Fruit fly (Drosophila melanogaster): ENCODE data around the gene CG4666.

The CG4666 gene

dm6 chrX:6074845-6075244, 2.7 kb downstream of the CG4666 start, which contains the start of gene Tsp5D:
Tsp5D (minus strand) TSS chrX:6074857.
- TF ChIP-seq CG8478 (optimal IDR thresholded peaks at IDR 0.05), result no peak
- no peak for TF ChIP-seq psq (optimal IDR thresholded peaks at IDR 0.05)
- TF ChIP-seq EcR (GFP tag; optimal IDR thresholded peaks at IDR 0.05), result no peak
- no peak for TF ChIP-seq pan (optimal IDR thresholded peaks at IDR 0.05)
- TF ChIP-seq Dll (optimal IDR thresholded peaks at IDR 0.05), result no peak
- no peak for TF ChIP-seq usp (GFP tag; optimal IDR thresholded peaks at IDR 0.05)

dm6 chrX:6068714-6069113, 8.9 kb downstream of the CG4666 start:
- no peak for TF ChIP-seq usp (GFP tag; optimal IDR thresholded peaks at IDR 0.05)
- TF ChIP-seq Dll (optimal IDR thresholded peaks at IDR 0.05), result no peak
- TF ChIP-seq pan (optimal IDR thresholded peaks at IDR 0.05), result no peak
- no peak for TF ChIP-seq EcR (GFP tag; optimal IDR thresholded peaks at IDR 0.05)
- TF ChIP-seq CG8478 (optimal IDR thresholded peaks at IDR 0.05), result no peak
- no peak for TF ChIP-seq psq (optimal IDR thresholded peaks at IDR 0.05)

dm6 chrX:6067281-6068008, 10.1 kb downstream of the CG4666 start, which contains the start of gene CG5928:
CG5928 (plus strand) TSS chrX:6067958.
- TF ChIP-seq CG8478 (optimal IDR thresholded peaks at IDR 0.05), result no peak
- no peak for TF ChIP-seq EcR (GFP tag; optimal IDR thresholded peaks at IDR 0.05)
- no peak for TF ChIP-seq psq (optimal IDR thresholded peaks at IDR 0.05)
- TF ChIP-seq Dll (optimal IDR thresholded peaks at IDR 0.05), result no peak
- no peak for TF ChIP-seq usp (GFP tag; optimal IDR thresholded peaks at IDR 0.05)
- no peak for TF ChIP-seq pan (optimal IDR thresholded peaks at IDR 0.05)

dm6 chrX:6066316-6066715, 11.3 kb downstream of the CG4666 start, which contains the start of gene CG43115:
CG43115 (minus strand) TSS chrX:6066416.
- TF ChIP-seq CG8478 (optimal IDR thresholded peaks at IDR 0.05) (no peak), EcR (GFP tag; optimal IDR thresholded peaks at IDR 0.05) (no peak), Dll (optimal IDR thresholded peaks at IDR 0.05) (no peak), pan (optimal IDR thresholded peaks at IDR 0.05) (no peak), psq (optimal IDR thresholded peaks at IDR 0.05) (no peak), usp (GFP tag; optimal IDR thresholded peaks at IDR 0.05) (no peak)

dm6 chrX:6064508-6064907, 13.1 kb downstream of the CG4666 start:
- TF ChIP-seq EcR (GFP tag; optimal IDR thresholded peaks at IDR 0.05), result no peak
- TF ChIP-seq usp (GFP tag; optimal IDR thresholded peaks at IDR 0.05), result no peak
- no peak for TF ChIP-seq CG8478 (optimal IDR thresholded peaks at IDR 0.05)
- no peak for TF ChIP-seq pan (optimal IDR thresholded peaks at IDR 0.05)
- TF ChIP-seq Dll (optimal IDR thresholded peaks at IDR 0.05), result no peak
- no peak for TF ChIP-seq psq (optimal IDR thresholded peaks at IDR 0.05)

- no peak for TF ChIP-seq pan (optimal IDR thresholded peaks at IDR 0.05)
- TF ChIP-seq Dll (optimal IDR thresholded peaks at IDR 0.05), result no peak
- no peak for TF ChIP-seq usp (GFP tag; optimal IDR thresholded peaks at IDR 0.05)
- TF ChIP-seq CG8478 (optimal IDR thresholded peaks at IDR 0.05), result no peak
- no peak for TF ChIP-seq EcR (GFP tag; optimal IDR thresholded peaks at IDR 0.05)
- TF ChIP-seq psq (optimal IDR thresholded peaks at IDR 0.05), result no peak
Measured at dm6 chrX:6062160-6062559, 15.4 kb downstream of the CG4666 start.

- TF ChIP-seq psq (optimal IDR thresholded peaks at IDR 0.05) (no peak), pan (optimal IDR thresholded peaks at IDR 0.05) (no peak), usp (GFP tag; optimal IDR thresholded peaks at IDR 0.05) (no peak), Dll (optimal IDR thresholded peaks at IDR 0.05) (no peak), CG8478 (optimal IDR thresholded peaks at IDR 0.05) (no peak), EcR (GFP tag; optimal IDR thresholded peaks at IDR 0.05) (no peak)
Measured at dm6 chrX:6059135-6059824, 18.3 kb downstream of the CG4666 start.

dm6 chrX:6054031-6054430, 23.6 kb downstream of the CG4666 start:
- TF ChIP-seq usp (GFP tag; optimal IDR thresholded peaks at IDR 0.05) (no peak), CG8478 (optimal IDR thresholded peaks at IDR 0.05) (no peak), EcR (GFP tag; optimal IDR thresholded peaks at IDR 0.05) (no peak), psq (optimal IDR thresholded peaks at IDR 0.05) (no peak), pan (optimal IDR thresholded peaks at IDR 0.05) (no peak), Dll (optimal IDR thresholded peaks at IDR 0.05) (no peak)

dm6 chrX:6052855-6053254, 24.7 kb downstream of the CG4666 start:
- TF ChIP-seq usp (GFP tag; optimal IDR thresholded peaks at IDR 0.05) (no peak), pan (optimal IDR thresholded peaks at IDR 0.05) (no peak), CG8478 (optimal IDR thresholded peaks at IDR 0.05) (no peak), psq (optimal IDR thresholded peaks at IDR 0.05) (no peak), Dll (optimal IDR thresholded peaks at IDR 0.05) (no peak), EcR (GFP tag; optimal IDR thresholded peaks at IDR 0.05) (no peak)

- TF ChIP-seq Dll (optimal IDR thresholded peaks at IDR 0.05) (no peak), usp (GFP tag; optimal IDR thresholded peaks at IDR 0.05) (no peak), EcR (GFP tag; optimal IDR thresholded peaks at IDR 0.05) (no peak), pan (optimal IDR thresholded peaks at IDR 0.05) (no peak)
Measured at dm6 chrX:6050935-6051656, 26.5 kb downstream of the CG4666 start.

- TF ChIP-seq pan (optimal IDR thresholded peaks at IDR 0.05), result no peak
- no peak for TF ChIP-seq CG8478 (optimal IDR thresholded peaks at IDR 0.05)
- no peak for TF ChIP-seq usp (GFP tag; optimal IDR thresholded peaks at IDR 0.05)
- no peak for TF ChIP-seq Dll (optimal IDR thresholded peaks at IDR 0.05)
- TF ChIP-seq psq (optimal IDR thresholded peaks at IDR 0.05), result no peak
- no peak for TF ChIP-seq EcR (GFP tag; optimal IDR thresholded peaks at IDR 0.05)
Measured at dm6 chrX:6050282-6050934, 27.2 kb downstream of the CG4666 start, which contains the start of gene CG5921. CG5921 (plus strand) TSS chrX:6050828.

Measured in whole organism.